Worm (Caenorhabditis elegans): ENCODE data around the gene dpy-20.

DNA sequence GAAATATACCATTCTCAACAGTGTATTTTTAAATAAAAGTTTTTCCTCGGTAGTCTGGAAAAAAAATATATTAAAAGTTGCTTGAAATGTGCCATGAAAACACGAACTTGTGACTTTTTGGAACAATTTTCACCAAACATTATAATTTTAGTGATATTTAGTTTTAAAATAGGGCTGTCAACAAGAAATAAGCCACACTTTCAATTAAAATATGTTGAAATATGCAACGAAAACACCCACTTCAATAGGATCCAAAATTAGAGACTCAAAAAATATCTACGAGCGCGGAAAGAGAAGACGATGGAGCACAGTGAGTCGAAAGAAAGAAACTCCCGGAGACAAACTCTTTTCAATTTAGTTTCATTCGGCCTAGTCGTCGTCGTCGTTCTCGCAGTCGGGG is 7.2 kb downstream of the dpy-20 start, which contains the start of gene ZK792.12:
- no peak for TF ChIP-seq ama-1 (optimal IDR thresholded peaks at IDR 0.05)
- no peak for TF ChIP-seq flt-1 (GFP tag; IDR thresholded peaks at IDR 0.05)
- TF ChIP-seq tbx-37 (GFP tag; conservative IDR thresholded peaks at IDR 0.05) = no peak
- no peak for TF ChIP-seq B0310.2 (tag; optimal IDR thresholded peaks at IDR 0.05)
- TF ChIP-seq sea-1 (GFP tag; conservative IDR thresholded peaks at IDR 0.05) = no peak
- no peak for TF ChIP-seq ceh-36 (tag; optimal IDR thresholded peaks at IDR 0.05)
